Worm (Caenorhabditis elegans): ENCODE results near the gene BE0003N10.1.

DNA sequence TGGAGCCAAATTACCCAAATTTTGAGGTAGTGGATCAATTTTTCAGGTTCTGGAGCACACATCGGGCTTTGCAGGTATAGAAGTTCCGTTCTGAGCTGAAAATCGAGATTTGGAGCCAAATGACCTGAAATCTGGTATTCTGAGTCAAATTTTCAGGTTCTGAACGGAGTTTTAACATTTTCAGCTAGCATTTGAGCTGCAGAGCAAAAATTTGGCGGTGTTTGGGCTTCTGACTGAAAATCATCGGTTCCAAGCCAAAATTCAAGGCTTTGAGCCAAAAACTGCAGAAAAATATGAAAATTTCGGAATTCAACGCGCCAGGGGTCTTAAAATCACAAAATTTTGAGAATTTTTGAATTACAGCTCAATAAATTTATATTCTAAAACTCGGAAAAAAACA lies 6.3 kb upstream of the BE0003N10.1 start, which contains the start of the genes clc-26 and E_BE45912.2:
- TF ChIP-seq lin-15B (tag; optimal IDR thresholded peaks at IDR 0.05) (no peak), mef-2 (tag; optimal IDR thresholded peaks at IDR 0.05) (no peak), nhr-11 (tag; optimal IDR thresholded peaks at IDR 0.05) (no peak), lin-39 (tag; optimal IDR thresholded peaks at IDR 0.05) (no peak), ama-1 (optimal IDR thresholded peaks at IDR 0.05) (no peak), ceh-90 (tag; optimal IDR thresholded peaks at IDR 0.05) (no peak), jun-1 (tag; optimal IDR thresholded peaks at IDR 0.05) (no peak), dpl-1 (GFP tag; optimal IDR thresholded peaks at IDR 0.05) (no peak), ceh-8 (GFP tag; optimal IDR thresholded peaks at IDR 0.05) (no peak), snpc-4 (tag; optimal IDR thresholded peaks at IDR 0.05) (no peak)

Data from whole organism, L1 larva.